Worm (Caenorhabditis elegans): ENCODE data around the gene F07C4.6.

The F07C4.6 gene

DNA sequence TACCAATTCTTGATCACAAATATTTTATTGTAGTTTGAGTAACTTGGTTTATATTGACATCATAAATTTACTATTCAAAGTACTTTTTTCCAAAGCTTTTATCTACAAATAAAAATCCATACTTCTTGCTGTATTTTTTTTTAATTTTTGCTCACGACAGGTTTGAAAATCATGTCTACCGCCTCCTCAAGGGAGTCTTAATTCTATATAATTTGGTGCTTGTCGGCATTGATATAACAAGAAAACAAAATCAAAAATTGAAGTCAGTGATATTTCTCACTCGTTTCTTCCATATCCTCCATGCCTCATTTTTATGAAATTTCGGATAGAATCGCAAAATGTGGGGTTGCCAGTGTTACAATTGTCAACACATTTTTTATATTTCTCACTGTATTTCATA is 18.8 kb downstream of the F07C4.6 start, which contains the start of gene str-47:
str-47 (plus strand) TSS at position 301 of the 400 bp plus-strand sequence.
- no peak for TF ChIP-seq alr-1 (tag; optimal IDR thresholded peaks at IDR 0.05; ENCODE audit: borderline replicate concordance)
- no peak for TF ChIP-seq pax-3 (tag; optimal IDR thresholded peaks at IDR 0.05)
- TF ChIP-seq dsc-1 (tag; optimal IDR thresholded peaks at IDR 0.05): no peak
- no peak for TF ChIP-seq nhr-47 (tag; optimal IDR thresholded peaks at IDR 0.05)
- no peak for TF ChIP-seq xbp-1 (tag; optimal IDR thresholded peaks at IDR 0.05)
- TF ChIP-seq blmp-1 (tag; optimal IDR thresholded peaks at IDR 0.05): no peak

DNA sequence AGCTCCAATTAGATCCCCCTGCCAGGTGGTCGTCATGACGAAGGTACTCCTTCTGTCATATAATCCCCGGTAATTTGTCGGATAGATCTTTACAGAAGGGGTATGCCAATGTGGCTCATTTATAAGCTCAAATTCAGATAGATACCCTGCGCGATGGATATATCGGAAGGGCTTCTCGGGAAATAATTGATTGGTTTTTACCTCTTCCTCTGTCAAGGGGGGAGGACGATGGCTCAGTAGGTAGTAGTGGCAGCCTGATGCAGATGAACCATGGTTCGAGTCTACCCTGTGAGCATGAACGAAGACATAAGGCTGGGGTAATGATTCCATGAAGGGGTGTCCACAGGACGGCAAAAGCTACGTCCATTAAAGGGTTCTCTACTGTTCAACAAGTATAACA is 20.5 kb downstream of the F07C4.6 start:
- no peak for TF ChIP-seq C34B4.2 (tag; optimal IDR thresholded peaks at IDR 0.05)
- no peak for TF ChIP-seq rnt-1 (tag; optimal IDR thresholded peaks at IDR 0.05)
- TF ChIP-seq efl-1 (optimal IDR thresholded peaks at IDR 0.05): no peak
- TF ChIP-seq efl-1 (GFP tag; optimal IDR thresholded peaks at IDR 0.05 in 1 of 2): peak in 1 of 2 experiments; percentile 57
- TF ChIP-seq ceh-8 (GFP tag; optimal IDR thresholded peaks at IDR 0.05): no peak
- no peak for TF ChIP-seq irx-1 (tag; optimal IDR thresholded peaks at IDR 0.05)

DNA sequence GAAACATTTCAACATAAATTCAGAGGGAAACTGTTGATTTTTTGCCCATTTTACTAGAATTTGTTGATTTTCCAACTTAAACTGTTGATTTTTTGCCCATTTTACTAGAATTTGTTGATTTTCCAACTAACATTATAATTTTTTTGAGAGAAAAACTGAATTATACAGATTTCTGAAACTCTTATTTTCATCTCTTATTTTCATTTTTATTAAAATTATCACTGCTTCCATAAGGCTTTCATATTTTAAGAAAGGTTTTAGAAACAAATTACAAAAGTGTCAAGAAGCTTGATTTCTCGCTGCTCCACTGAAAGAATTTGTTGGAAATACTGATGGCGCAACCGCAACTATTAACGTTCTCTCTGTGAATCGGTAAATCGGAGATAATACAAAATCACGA is 23.3 kb downstream of the F07C4.6 start:
- no peak for TF ChIP-seq vab-15 (tag; optimal IDR thresholded peaks at IDR 0.05)
- no peak for TF ChIP-seq lin-35 (GFP tag; optimal IDR thresholded peaks at IDR 0.05)
- no peak for TF ChIP-seq unc-86 (tag; optimal IDR thresholded peaks at IDR 0.05)
- TF ChIP-seq nhr-71 (tag; optimal IDR thresholded peaks at IDR 0.05): no peak
- no peak for TF ChIP-seq efl-3 (GFP tag; optimal IDR thresholded peaks at IDR 0.05)
- no peak for TF ChIP-seq aha-1 (tag; optimal IDR thresholded peaks at IDR 0.05)
- no peak for TF ChIP-seq pag-3 (tag; optimal IDR thresholded peaks at IDR 0.05; ENCODE audit: borderline replicate concordance, insufficient read depth)

DNA sequence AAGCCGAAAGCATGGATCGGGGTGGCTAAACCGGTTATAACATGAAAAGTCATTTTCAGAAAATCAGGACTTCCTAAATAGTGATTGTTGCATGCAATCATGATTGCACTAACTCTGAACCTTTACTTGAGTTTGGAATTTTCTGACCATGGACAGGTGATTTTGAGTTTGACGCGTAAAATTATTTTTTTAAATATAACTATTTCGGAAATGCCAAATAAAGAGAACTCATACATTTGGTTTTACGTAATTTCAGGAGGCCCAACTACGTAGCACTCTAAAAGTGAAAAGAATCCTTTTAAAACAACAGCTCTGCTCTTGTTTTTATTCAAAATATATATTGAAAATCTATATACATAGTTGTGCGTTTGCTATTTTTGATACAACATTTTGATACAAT is 25.1 kb downstream of the F07C4.6 start, which contains the start of gene srh-234:
srh-234 (minus strand) TSS at position 101 of the 400 bp plus-strand sequence.
- TF ChIP-seq ceh-82 (tag; optimal IDR thresholded peaks at IDR 0.05) (no peak), lin-39 (tag; optimal IDR thresholded peaks at IDR 0.05) (no peak), swsn-7 (tag; optimal IDR thresholded peaks at IDR 0.05) (no peak), C16A3.4 (tag; optimal IDR thresholded peaks at IDR 0.05) (no peak), nhr-76 (tag; optimal IDR thresholded peaks at IDR 0.05) (no peak), efl-1 (optimal IDR thresholded peaks at IDR 0.05) (no peak), efl-1 (GFP tag; optimal IDR thresholded peaks at IDR 0.05 in 1 of 2) (no peak), unc-98 (GFP tag; IDR thresholded peaks at IDR 0.05) (no peak), nhr-47 (tag; optimal IDR thresholded peaks at IDR 0.05) (no peak), vab-15 (tag; optimal IDR thresholded peaks at IDR 0.05) (no peak), alr-1 (tag; optimal IDR thresholded peaks at IDR 0.05; ENCODE audit: borderline replicate concordance) (no peak), fkh-4 (tag; optimal IDR thresholded peaks at IDR 0.05; ENCODE audit: borderline replicate concordance) (no peak), mef-2 (tag; optimal IDR thresholded peaks at IDR 0.05) (no peak), mep-1 (tag; optimal IDR thresholded peaks at IDR 0.05) (no peak), ceh-8 (GFP tag; optimal IDR thresholded peaks at IDR 0.05) (no peak), egl-27 (tag; optimal IDR thresholded peaks at IDR 0.05) (no peak)

DNA sequence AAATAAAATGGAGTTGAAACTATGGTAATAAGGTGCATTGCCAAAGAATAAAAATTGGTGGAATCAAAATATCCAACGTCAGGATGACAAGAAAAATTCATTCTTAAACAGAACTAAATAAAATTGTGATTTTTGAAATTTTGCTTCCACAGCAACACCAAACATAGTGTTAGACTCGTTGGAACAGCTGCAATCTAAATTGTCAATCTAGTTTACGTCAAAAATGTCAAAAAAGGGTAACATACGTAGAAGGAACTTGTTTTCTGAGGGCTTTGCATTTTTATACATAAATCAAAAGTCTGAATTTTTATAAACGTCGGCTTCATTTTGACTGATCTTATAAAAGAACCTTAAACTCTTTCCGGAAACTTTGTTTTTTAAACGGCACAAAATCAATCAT is 26.9 kb downstream of the F07C4.6 start, which contains the start of gene srh-200:
srh-200 (minus strand) TSS at position 101 of the 400 bp plus-strand sequence.
- TF ChIP-seq ceh-8 (GFP tag; optimal IDR thresholded peaks at IDR 0.05) (no peak), nhr-85 (tag) (peak; percentile 10), pag-3 (tag; optimal IDR thresholded peaks at IDR 0.05; ENCODE audit: borderline replicate concordance, insufficient read depth) (no peak), lin-15B (tag; optimal IDR thresholded peaks at IDR 0.05) (no peak)

DNA sequence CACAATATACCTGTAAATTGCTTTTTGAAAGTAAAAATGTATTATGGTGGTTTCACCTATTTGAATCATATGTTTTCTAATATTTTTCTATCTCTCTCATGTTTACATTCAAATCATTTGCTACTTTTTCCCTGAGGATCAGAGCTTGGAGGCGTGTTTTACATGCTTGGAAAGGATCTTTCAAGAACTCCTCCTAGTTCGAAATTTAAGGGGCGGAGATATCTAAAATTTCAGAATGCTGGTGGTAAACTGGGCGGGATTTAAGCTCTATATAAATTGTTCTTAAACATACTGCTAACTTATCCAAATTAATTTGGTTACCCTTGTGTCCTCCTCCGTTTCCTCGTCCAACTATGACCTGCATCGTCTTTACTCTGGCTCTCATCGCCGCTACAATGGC is 41.3 kb downstream of the F07C4.6 start, which contains the start of gene C12D5.5:
C12D5.5 (plus strand) TSS at position 301 of the 400 bp plus-strand sequence.
- TF ChIP-seq grh-1 (GFP tag; IDR thresholded peaks at IDR 0.05): no peak
- TF ChIP-seq ceh-63 (GFP tag; optimal IDR thresholded peaks at IDR 0.05): no peak
- no peak for TF ChIP-seq mab-9 (GFP tag; IDR thresholded peaks at IDR 0.05)
- TF ChIP-seq swsn-7 (tag; optimal IDR thresholded peaks at IDR 0.05): no peak
- no peak for TF ChIP-seq elt-2 (tag; optimal IDR thresholded peaks at IDR 0.05)

Measured in whole organism, L1 larva.